Worm (Caenorhabditis elegans) whole organism, L2 larva: ENCODE data around the gene F59B1.6.

Source experiments
- R02D3.7 ChIP-seq: fragments of 150-350 bp; optimal IDR thresholded peaks from 2 replicates; lab custom pipeline; 2014; ENCODE audit warnings: missing biosample characterization, missing genetic modification characterization
- ZK546.5 ChIP-seq: sonication (generic microtip); optimal IDR thresholded peaks from 2 replicates; lab custom pipeline; 2017; ENCODE audit warnings: missing biosample characterization, missing genetic modification characterization
- ceh-82 ChIP-seq: fragments of 150-350 bp; optimal IDR thresholded peaks from 2 replicates; lab custom pipeline; 2014; ENCODE audit warnings: missing biosample characterization, missing genetic modification characterization
- dmd-4 ChIP-seq: sonication (generic microtip); optimal IDR thresholded peaks from 2 replicates; lab custom pipeline; 2017; ENCODE audit warnings: missing biosample characterization, missing genetic modification characterization
- egl-27 ChIP-seq: sonication (generic microtip); optimal IDR thresholded peaks from 3 replicates; lab custom pipeline; 2017; ENCODE audit warnings: missing biosample characterization, missing genetic modification reagents, missing genetic modification characterization
- lsy-2 ChIP-seq, 2 experiments: fragments of 150-350 bp in 1 of 2; sonication (generic microtip) in 1 of 2; optimal IDR thresholded peaks; 2 replicates each; lab custom pipeline; 2014 to 2017; ENCODE audit warnings: missing biosample characterization in 2 of 2, missing genetic modification characterization in 2 of 2
- nhr-11 ChIP-seq: fragments of 150-350 bp; optimal IDR thresholded peaks from 2 replicates; lab custom pipeline; 2014; ENCODE audit warnings: missing biosample characterization, missing genetic modification characterization
- nhr-12 ChIP-seq: fragments of 150-350 bp; optimal IDR thresholded peaks from 2 replicates; lab custom pipeline; 2014; ENCODE audit warnings: missing biosample characterization, missing genetic modification characterization
- peb-1 ChIP-seq: fragments of 150-350 bp; optimal IDR thresholded peaks from 2 replicates; lab custom pipeline; 2014; ENCODE audit warnings: missing biosample characterization, missing genetic modification characterization
- sem-4 ChIP-seq: fragments of 150-350 bp; optimal IDR thresholded peaks from 2 replicates; lab custom pipeline; 2014; ENCODE audit warnings: missing biosample characterization, missing genetic modification reagents, missing genetic modification characterization
- unc-39 ChIP-seq: fragments of 150-350 bp; optimal IDR thresholded peaks from 2 replicates; lab custom pipeline; 2014; ENCODE audit warnings: missing biosample characterization, missing genetic modification characterization
- zag-1 ChIP-seq: fragments of 150-350 bp; optimal IDR thresholded peaks from 2 replicates; lab custom pipeline; 2014; ENCODE audit warnings: missing biosample characterization, missing genetic modification characterization

DNA sequence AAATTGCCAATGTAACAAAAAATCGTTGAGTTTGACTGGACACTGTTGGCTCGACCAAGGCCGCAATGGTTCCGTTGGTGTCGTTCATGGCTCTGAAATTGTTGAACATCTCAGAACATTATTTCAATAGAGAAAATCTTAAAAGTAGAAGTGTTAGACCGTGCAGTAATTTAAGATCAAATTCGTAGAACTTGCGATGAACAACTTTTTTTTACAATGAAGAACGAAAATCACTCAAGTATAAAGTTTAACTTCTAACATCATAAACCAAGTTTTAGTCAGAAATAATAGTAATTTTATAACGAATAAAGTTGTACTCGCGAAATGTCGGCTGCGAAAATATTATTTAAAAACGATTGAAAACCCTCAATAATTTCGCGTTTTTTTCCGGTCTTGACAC lies 5.6 kb upstream of the F59B1.6 start, which contains the start of gene srx-41:
- TF ChIP-seq unc-39 (tag; lab: Kevin White, UChicago) (no peak), zag-1 (tag; lab: Kevin White, UChicago) (no peak), egl-27 (tag; lab: Kevin White, UChicago) (no peak), R02D3.7 (tag; lab: Kevin White, UChicago) (no peak), nhr-11 (tag; lab: Kevin White, UChicago) (no peak), sem-4 (no peak), nhr-12 (tag; lab: Kevin White, UChicago) (no peak), dmd-4 (no peak), ZK546.5 (tag; lab: Kevin White, UChicago) (no peak), peb-1 (tag; lab: Kevin White, UChicago) (no peak), ceh-82 (no peak), lsy-2 (tag; optimal IDR thresholded peaks at IDR 0.05; lab: Kevin White, UChicago) (no peak)
